Worm (Caenorhabditis elegans) whole organism, L2 larva: ENCODE measurements around the gene icap-1.

ENCODE experiments used
- C34F6.9 ChIP-seq: fragments of 150-350 bp; optimal IDR thresholded peaks from 2 replicates; lab custom pipeline; 2014; ENCODE audit warnings: missing biosample characterization, missing genetic modification characterization
- ZK546.5 ChIP-seq: sonication (generic microtip); optimal IDR thresholded peaks from 2 replicates; lab custom pipeline; 2017; ENCODE audit warnings: missing biosample characterization, missing genetic modification characterization
- blmp-1 ChIP-seq: sonication (generic microtip); optimal IDR thresholded peaks from 2 replicates; lab custom pipeline; 2017; ENCODE audit warnings: missing genetic modification characterization, mild to moderate bottlenecking, missing compliant biosample characterization, antibody characterized with exemption, moderate library complexity; ENCODE audit not compliant: insufficient read depth
- ceh-82 ChIP-seq: fragments of 150-350 bp; optimal IDR thresholded peaks from 2 replicates; lab custom pipeline; 2014; ENCODE audit warnings: missing biosample characterization, missing genetic modification characterization
- nhr-12 ChIP-seq: fragments of 150-350 bp; optimal IDR thresholded peaks from 2 replicates; lab custom pipeline; 2014; ENCODE audit warnings: missing biosample characterization, missing genetic modification characterization
- nhr-77 ChIP-seq: fragments of 150-350 bp; optimal IDR thresholded peaks from 2 replicates; lab custom pipeline; 2014; ENCODE audit warnings: missing biosample characterization, missing genetic modification characterization
- snpc-4 ChIP-seq: fragments of 150-350 bp; optimal IDR thresholded peaks from 2 replicates; lab custom pipeline; 2014; ENCODE audit warnings: missing biosample characterization, missing genetic modification characterization
- unc-55 ChIP-seq: fragments of 150-350 bp; sonication (generic microtip); optimal IDR thresholded peaks from 3 replicates; lab custom pipeline; 2014; ENCODE audit warnings: missing biosample characterization, missing genetic modification reagents, missing genetic modification characterization
- ztf-11 ChIP-seq: sonication (generic microtip); optimal IDR thresholded peaks from 2 replicates; lab custom pipeline; 2017; ENCODE audit warnings: missing biosample characterization, missing genetic modification characterization

DNA sequence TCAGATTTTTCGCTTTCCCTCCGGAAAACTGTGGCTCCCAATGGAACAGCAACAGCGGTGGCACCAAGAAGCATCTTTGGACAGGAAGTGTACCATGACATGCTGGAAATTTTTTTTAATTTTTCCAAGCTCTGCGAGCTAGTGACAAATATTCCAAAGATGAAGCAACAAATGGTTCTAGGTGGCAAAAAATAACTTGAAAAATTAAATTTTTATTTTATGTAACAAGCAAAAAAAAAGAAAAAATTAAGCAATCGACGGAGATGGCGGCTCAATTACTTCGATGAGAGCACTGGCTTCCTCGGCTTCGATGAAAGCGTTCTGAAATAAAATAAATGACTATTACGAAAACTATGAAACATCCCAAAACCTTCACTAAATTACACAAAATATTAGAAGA is 1.2 kb downstream of the icap-1 start, which contains the start of gene lact-9:
- TF ChIP-seq ZK546.5, result no peak
- TF ChIP-seq snpc-4 (tag; lab: Kevin White, UChicago), result no peak
- TF ChIP-seq nhr-77 (tag; lab: Kevin White, UChicago), result no peak
- no peak for TF ChIP-seq unc-55 (GFP tag; lab: Kevin White, UChicago)
- no peak for TF ChIP-seq nhr-12
- TF ChIP-seq ceh-82 (tag; lab: Kevin White, UChicago), result no peak
- no peak for TF ChIP-seq ztf-11 (tag; lab: Kevin White, UChicago)
- no peak for TF ChIP-seq blmp-1 (tag; lab: Kevin White, UChicago)
- no peak for TF ChIP-seq C34F6.9 (tag; lab: Kevin White, UChicago)
